Fruit fly (Drosophila melanogaster) whole organism, embryonic: ENCODE data around the gene Gr97a.

ENCODE experiments used
- BEAF-32 ChIP-seq: fragments of 200-800 bp; sonication (Bioruptor generic); optimal IDR thresholded peaks from 3 replicates; lab custom pipeline; 2017; ENCODE audit warnings: missing biosample characterization, missing genetic modification characterization, mild to moderate bottlenecking, moderate library complexity, missing genetic modification reagents
- CG11456 ChIP-seq: fragments of 200-800 bp; sonication (Bioruptor generic); IDR thresholded peaks from 3 replicates; pipeline ENCODE4 v1.3.6; 2022; ENCODE audit warnings: missing biosample characterization, missing genetic modification characterization
- CG11696 ChIP-seq: fragments of 200-800 bp; sonication (Bioruptor generic); IDR thresholded peaks from 2 replicates; pipeline ENCODE4 v1.3.6; 2022; ENCODE audit warnings: missing biosample characterization, missing genetic modification characterization
- CG12071 ChIP-seq: fragments of 200-800 bp; sonication (Bioruptor generic); optimal IDR thresholded peaks from 3 replicates; lab custom pipeline; 2018; ENCODE audit warnings: missing biosample characterization, mild to moderate bottlenecking, missing genetic modification characterization
- CG12219 ChIP-seq: fragments of 200-800 bp; sonication (Bioruptor generic); optimal IDR thresholded peaks from 3 replicates; lab custom pipeline; 2018; ENCODE audit warnings: missing biosample characterization, mild to moderate bottlenecking, missing genetic modification characterization
- CG12769 ChIP-seq: fragments of 200-800 bp; sonication (Bioruptor generic); optimal IDR thresholded peaks from 2 replicates; lab custom pipeline; 2019; ENCODE audit warnings: missing biosample characterization, mild to moderate bottlenecking, missing genetic modification characterization, moderate library complexity
- CG13894 ChIP-seq: fragments of 200-800 bp; sonication (Bioruptor generic); optimal IDR thresholded peaks from 3 replicates; lab custom pipeline; 2018; ENCODE audit warnings: missing biosample characterization, mild to moderate bottlenecking, missing genetic modification characterization, moderate library complexity
- CG15073 ChIP-seq: fragments of 200-800 bp; sonication (Bioruptor generic); optimal IDR thresholded peaks from 2 replicates; lab custom pipeline; 2016; ENCODE audit warnings: missing biosample characterization, missing genetic modification characterization
- CG16779 ChIP-seq: fragments of 200-800 bp; sonication (Bioruptor generic); IDR thresholded peaks from 2 replicates; pipeline ENCODE4 v1.3.6; 2022; ENCODE audit warnings: missing biosample characterization, missing genetic modification characterization
- CG2116 ChIP-seq: fragments of 200-800 bp; sonication (Bioruptor generic); optimal IDR thresholded peaks from 3 replicates; lab custom pipeline; 2018; ENCODE audit warnings: missing biosample characterization, mild to moderate bottlenecking, missing genetic modification characterization
- CG2875 ChIP-seq: fragments of 200-800 bp; sonication (Bioruptor generic); optimal IDR thresholded peaks from 2 replicates; lab custom pipeline; 2017; ENCODE audit warnings: missing biosample characterization, mild to moderate bottlenecking, missing genetic modification characterization, missing genetic modification reagents
- CG30403 ChIP-seq: fragments of 200-800 bp; sonication (Bioruptor generic); optimal IDR thresholded peaks from 3 replicates; lab custom pipeline; 2016; ENCODE audit warnings: missing biosample characterization, missing genetic modification characterization
- CG31224 ChIP-seq: fragments of 200-800 bp; sonication (Bioruptor generic); IDR thresholded peaks from 2 replicates; pipeline ENCODE4 v1.3.6; 2022; ENCODE audit warnings: missing biosample characterization, missing genetic modification characterization
- CG32772 ChIP-seq: fragments of 200-800 bp; sonication (Bioruptor generic); IDR thresholded peaks from 2 replicates; pipeline ENCODE4 v1.3.6; 2022; ENCODE audit warnings: missing biosample characterization, missing genetic modification characterization
- CG6254 ChIP-seq: fragments of 200-800 bp; sonication (Bioruptor generic); optimal IDR thresholded peaks from 3 replicates; lab custom pipeline; 2017; ENCODE audit warnings: mild to moderate bottlenecking, missing biosample characterization, missing genetic modification reagents, missing genetic modification characterization
- CG6683 ChIP-seq: fragments of 200-800 bp; sonication (Bioruptor generic); optimal IDR thresholded peaks from 2 replicates; lab custom pipeline; 2017; ENCODE audit warnings: missing biosample characterization, mild to moderate bottlenecking, missing genetic modification characterization, missing genetic modification reagents
- CG9932 ChIP-seq: fragments of 200-800 bp; sonication (Bioruptor generic); IDR thresholded peaks from 2 replicates; pipeline ENCODE4 v1.3.6; 2022; ENCODE audit warnings: missing biosample characterization, missing genetic modification characterization
- CkIIα-i1 ChIP-seq: fragments of 200-800 bp; sonication (Bioruptor generic); IDR thresholded peaks from 2 replicates; pipeline ENCODE4 v1.3.6; 2022; ENCODE audit warnings: missing biosample characterization, missing genetic modification characterization
- Deaf1 ChIP-seq: fragments of 200-800 bp; optimal IDR thresholded peaks from 3 replicates; lab custom pipeline; 2019; ENCODE audit warnings: missing biosample characterization, mild to moderate bottlenecking, missing genetic modification characterization, moderate library complexity
- Dek ChIP-seq: fragments of 200-800 bp; sonication (Bioruptor generic); optimal IDR thresholded peaks from 3 replicates; lab custom pipeline; 2019; ENCODE audit warnings: missing biosample characterization, mild to moderate bottlenecking, missing genetic modification characterization, moderate library complexity
- Doc3 ChIP-seq: fragments of 200-800 bp; sonication (Bioruptor generic); IDR thresholded peaks from 3 replicates; pipeline ENCODE4 v1.3.6; 2022; ENCODE audit warnings: missing biosample characterization, missing genetic modification characterization; ENCODE audit not compliant: partially characterized antibody
- Elba2 ChIP-seq: fragments of 200-800 bp; sonication (Bioruptor generic); optimal IDR thresholded peaks from 3 replicates; lab custom pipeline; 2016; ENCODE audit warnings: missing biosample characterization, missing genetic modification characterization
- Ets97D ChIP-seq: fragments of 200-800 bp; sonication (Bioruptor generic); optimal IDR thresholded peaks from 3 replicates; lab custom pipeline; 2016; ENCODE audit warnings: missing biosample characterization, missing genetic modification characterization
- Gug ChIP-seq: fragments of 200-800 bp; sonication (Bioruptor generic); IDR thresholded peaks from 4 replicates; pipeline ENCODE4 v1.3.6; 2022; ENCODE audit warnings: missing biosample characterization, missing genetic modification characterization
- Hmr ChIP-seq: fragments of 200-800 bp; sonication (Bioruptor generic); optimal IDR thresholded peaks from 3 replicates; lab custom pipeline; 2017; ENCODE audit warnings: mild to moderate bottlenecking, missing biosample characterization, missing genetic modification reagents, missing genetic modification characterization
- Jarid2 ChIP-seq: fragments of 200-800 bp; sonication (Bioruptor generic); optimal IDR thresholded peaks from 3 replicates; lab custom pipeline; 2017; ENCODE audit warnings: mild to moderate bottlenecking, missing biosample characterization, missing genetic modification reagents, missing genetic modification characterization
- Max ChIP-seq: fragments of 200-800 bp; sonication (Bioruptor generic); optimal IDR thresholded peaks from 2 replicates; lab custom pipeline; 2016; ENCODE audit warnings: missing biosample characterization, mild to moderate bottlenecking, missing genetic modification characterization
- Myb ChIP-seq: fragments of 200-800 bp; sonication (Bioruptor generic); optimal IDR thresholded peaks from 2 replicates; lab custom pipeline; 2016; ENCODE audit warnings: missing biosample characterization, missing genetic modification characterization
- Poxn ChIP-seq: fragments of 200-800 bp; sonication (Bioruptor generic); IDR thresholded peaks from 2 replicates; pipeline ENCODE4 v1.3.6; 2022; ENCODE audit warnings: missing biosample characterization, missing genetic modification characterization
- Six4 ChIP-seq: fragments of 200-800 bp; sonication (Bioruptor generic); optimal IDR thresholded peaks from 2 replicates; lab custom pipeline; 2016; ENCODE audit warnings: missing biosample characterization, missing genetic modification characterization
- Spps ChIP-seq: fragments of 200-800 bp; sonication (Bioruptor generic); optimal IDR thresholded peaks from 2 replicates; lab custom pipeline; 2018; ENCODE audit warnings: missing biosample characterization, mild to moderate bottlenecking, missing genetic modification characterization
- amos ChIP-seq: fragments of 200-800 bp; sonication (Bioruptor generic); IDR thresholded peaks from 2 replicates; pipeline ENCODE4 v1.3.6; 2022; ENCODE audit warnings: missing biosample characterization, missing genetic modification characterization; ENCODE audit not compliant: partially characterized antibody
- ara ChIP-seq: fragments of 200-800 bp; sonication (Bioruptor generic); IDR thresholded peaks from 2 replicates; pipeline ENCODE4 v1.3.6; 2022; ENCODE audit warnings: missing biosample characterization, missing genetic modification characterization
- caup ChIP-seq: fragments of 200-800 bp; sonication (Bioruptor generic); optimal IDR thresholded peaks from 3 replicates; lab custom pipeline; 2017; ENCODE audit warnings: missing biosample characterization, mild to moderate bottlenecking, missing genetic modification characterization, moderate library complexity; ENCODE audit not compliant: severe bottlenecking
- ci ChIP-seq: fragments of 200-800 bp; sonication (Bioruptor generic); IDR thresholded peaks from 3 replicates; pipeline ENCODE4 v1.3.6; 2022; ENCODE audit warnings: missing biosample characterization, missing genetic modification characterization
- eve ChIP-seq, 2 experiments: fragments of >200 bp; optimal IDR thresholded peaks; 2 replicates each; lab custom pipeline; 2017; ENCODE audit warnings: missing biosample characterization in 2 of 2, missing genetic modification characterization in 2 of 2
- fd102C ChIP-seq: fragments of 200-800 bp; sonication (Bioruptor generic); optimal IDR thresholded peaks from 2 replicates; lab custom pipeline; 2018; ENCODE audit warnings: missing biosample characterization, mild to moderate bottlenecking, missing genetic modification characterization, moderate library complexity
- gem ChIP-seq: fragments of 200-800 bp; sonication (Bioruptor generic); optimal IDR thresholded peaks from 2 replicates; lab custom pipeline; 2019; ENCODE audit warnings: missing biosample characterization, mild to moderate bottlenecking, missing genetic modification characterization, moderate library complexity
- hb ChIP-seq: fragments of 200-800 bp; sonication (Bioruptor generic); IDR thresholded peaks from 3 replicates; pipeline ENCODE4 v1.3.6; 2022; ENCODE audit warnings: missing biosample characterization, missing genetic modification characterization; ENCODE audit not compliant: partially characterized antibody
- odd ChIP-seq: fragments of 200-800 bp; sonication (Bioruptor generic); optimal IDR thresholded peaks from 2 replicates; lab custom pipeline; 2017; ENCODE audit warnings: missing biosample characterization, mild to moderate bottlenecking, missing genetic modification characterization
- pb ChIP-seq: fragments of 200-800 bp; sonication (Bioruptor generic); optimal IDR thresholded peaks from 3 replicates; lab custom pipeline; 2016; ENCODE audit warnings: missing biosample characterization, missing genetic modification characterization
- ranshi ChIP-seq: fragments of 200-800 bp; sonication (Bioruptor generic); IDR thresholded peaks from 2 replicates; pipeline ENCODE4 v1.3.6; 2022; ENCODE audit warnings: missing biosample characterization, missing genetic modification characterization
- sens ChIP-seq: fragments of 200-800 bp; sonication (Bioruptor generic); peaks from one replicate; lab custom pipeline; 2016; ENCODE audit warnings: missing biosample characterization, missing genetic modification characterization
- sqz ChIP-seq: fragments of 200-800 bp; sonication (Bioruptor generic); optimal IDR thresholded peaks from 3 replicates; lab custom pipeline; 2018; ENCODE audit warnings: missing biosample characterization, mild to moderate bottlenecking, missing genetic modification characterization
- tna ChIP-seq: fragments of 200-800 bp; sonication (Bioruptor generic); IDR thresholded peaks from 2 replicates; pipeline ENCODE4 v1.3.6; 2022; ENCODE audit warnings: missing biosample characterization, missing genetic modification characterization; ENCODE audit not compliant: partially characterized antibody
- unpg ChIP-seq: fragments of 200-800 bp; sonication (Bioruptor generic); optimal IDR thresholded peaks from 3 replicates; lab custom pipeline; 2018; ENCODE audit warnings: missing biosample characterization, mild to moderate bottlenecking, missing genetic modification characterization, moderate library complexity
- vnd ChIP-seq: fragments of 200-800 bp; sonication (Bioruptor generic); IDR thresholded peaks from 3 replicates; pipeline ENCODE4 v1.3.6; 2022; ENCODE audit warnings: missing biosample characterization, missing genetic modification characterization; ENCODE audit not compliant: partially characterized antibody
- wek ChIP-seq: fragments of 200-800 bp; sonication (Bioruptor generic); optimal IDR thresholded peaks from 3 replicates; lab custom pipeline; 2018; ENCODE audit warnings: missing biosample characterization, mild to moderate bottlenecking, missing genetic modification characterization, moderate library complexity
- zfh2 ChIP-seq: fragments of 200-800 bp; sonication (Bioruptor generic); optimal IDR thresholded peaks from 2 replicates; lab custom pipeline; 2016; ENCODE audit warnings: missing biosample characterization, missing genetic modification characterization

Gene Gr97a

dm6 chr3R:26915463-26915925, 50.8 kb downstream of the Gr97a start, which contains the start of gene CG46339 (continued):
- peak; percentile 65 for TF ChIP-seq sqz (GFP tag; lab: Kevin White, UChicago)
- TF ChIP-seq Hmr (GFP tag; lab: Kevin White, UChicago) = peak; percentile 90
- peak; percentile 21 for TF ChIP-seq Myb
- peak; percentile 65 for TF ChIP-seq CG12769 (tag; lab: Kevin White, UChicago)
- peak; percentile 36 for TF ChIP-seq Dek (tag; lab: Kevin White, UChicago)
- peak; percentile 75 for TF ChIP-seq CG12071 (GFP tag; lab: Kevin White, UChicago)
- peak; percentile 23 for TF ChIP-seq Ets97D (GFP tag; lab: Kevin White, UChicago)
- TF ChIP-seq eve (GFP tag; optimal IDR thresholded peaks at IDR 0.05; lab: Kevin White, UChicago) = no peak
- no peak for TF ChIP-seq CG32772 (GFP tag; lab: Robert Waterston, UW)
- peak; percentile 99 for TF ChIP-seq Jarid2 (GFP tag; lab: Kevin White, UChicago)
- TF ChIP-seq ranshi (GFP tag; lab: Robert Waterston, UW) = 0 out of 2 replicates have a peak, but pooled peaks have one; percentile 15
- peak; percentile 94 for TF ChIP-seq caup (GFP tag; lab: Kevin White, UChicago)
- peak; percentile 6 for TF ChIP-seq Six4 (GFP tag; lab: Kevin White, UChicago)
- TF ChIP-seq pb (GFP tag; lab: Kevin White, UChicago) = no peak
- 0 out of 2 replicates have a peak, but pooled peaks have one; percentile 65 for TF ChIP-seq CG16779 (GFP tag; lab: Robert Waterston, UW)
- peak; percentile 8 for TF ChIP-seq CG6254 (GFP tag; lab: Kevin White, UChicago)
- TF ChIP-seq Spps (tag; lab: Kevin White, UChicago) = peak; percentile 37
- TF ChIP-seq ci = peak; percentile 91
- TF ChIP-seq zfh2 (GFP tag; lab: Kevin White, UChicago) = no peak
- no peak for TF ChIP-seq CG2875 (GFP tag; lab: Kevin White, UChicago)
- no peak for TF ChIP-seq CkIIα-i1 (GFP tag; lab: Robert Waterston, UW)
- TF ChIP-seq sens = peak; percentile 45
- TF ChIP-seq ara (GFP tag; lab: Robert Waterston, UW) = peak; percentile 60
- TF ChIP-seq amos = peak; percentile 54; the same call in 1 of the 2 replicates
- TF ChIP-seq Gug (GFP tag; lab: Robert Waterston, UW) = no peak
- peak; percentile 81 for TF ChIP-seq odd (GFP tag; lab: Kevin White, UChicago)
- no peak for TF ChIP-seq tna (GFP tag; lab: Robert Waterston, UW)
- no peak for TF ChIP-seq CG15073 (GFP tag; lab: Kevin White, UChicago)
- peak; percentile 74 for TF ChIP-seq gem
- peak; percentile 78 for TF ChIP-seq CG6683 (GFP tag; lab: Kevin White, UChicago)
- peak; percentile 87 for TF ChIP-seq CG13894
- no peak for TF ChIP-seq CG2116 (GFP tag; lab: Kevin White, UChicago)
- peak; percentile 73 for TF ChIP-seq Deaf1
- TF ChIP-seq unpg = peak; percentile 54
- peak; percentile 67 for TF ChIP-seq CG12219 (GFP tag; lab: Kevin White, UChicago)
- TF ChIP-seq CG30403 (GFP tag; lab: Kevin White, UChicago) = peak; percentile 41
- no peak for TF ChIP-seq fd102C (GFP tag; lab: Kevin White, UChicago)
- no peak for TF ChIP-seq BEAF-32 (GFP tag; lab: Kevin White, UChicago)
- peak; percentile 52 for TF ChIP-seq Max (GFP tag; lab: Kevin White, UChicago)
- peak; percentile 38 for TF ChIP-seq wek (GFP tag; lab: Kevin White, UChicago)
- TF ChIP-seq CG9932 (GFP tag; lab: Robert Waterston, UW) = peak; percentile 55; the same call in 1 of the 2 replicates
- TF ChIP-seq vnd (GFP tag; lab: Robert Waterston, UW) = peak; percentile 38; the same call in 2 of the 3 replicates
- TF ChIP-seq Poxn (GFP tag; lab: Robert Waterston, UW) = no peak
- no peak for TF ChIP-seq CG11456 (GFP tag; lab: Robert Waterston, UW)
- TF ChIP-seq CG11696 = peak; percentile 17; the same call in 1 of the 2 replicates
- no peak for TF ChIP-seq Elba2 (GFP tag; lab: Kevin White, UChicago)
- TF ChIP-seq hb (GFP tag; lab: Robert Waterston, UW) = no peak
- TF ChIP-seq CG31224 (GFP tag; lab: Robert Waterston, UW) = no peak
- no peak for TF ChIP-seq Doc3 (GFP tag; lab: Robert Waterston, UW)
